Fruit fly (Drosophila melanogaster) whole organism, embryonic: ENCODE results near the gene Unc50.

Experiments used
- Awh ChIP-seq: fragments of 200-800 bp; sonication (Bioruptor generic); IDR thresholded peaks from 2 replicates; pipeline ENCODE4, ENCODE4 v1.3.6; 2022; ENCODE audit warnings: missing biosample characterization, missing genetic modification characterization
- Blimp-1 ChIP-seq: fragments of 200-800 bp; sonication (Bioruptor generic); optimal IDR thresholded peaks from 3 replicates; lab custom pipeline; 2018; ENCODE audit warnings: missing biosample characterization, missing genetic modification characterization, mild to moderate bottlenecking, moderate library complexity, missing genetic modification reagents
- C15 ChIP-seq: fragments of 200-800 bp; sonication (Bioruptor generic); IDR thresholded peaks from 3 replicates; pipeline ENCODE4 v1.3.6; 2022; ENCODE audit warnings: missing biosample characterization, missing genetic modification characterization
- CG10209 ChIP-seq: fragments of 200-800 bp; sonication (Bioruptor generic); optimal IDR thresholded peaks from 3 replicates; lab custom pipeline; 2017; ENCODE audit warnings: missing biosample characterization, mild to moderate bottlenecking, missing genetic modification characterization, missing genetic modification reagents
- CG11456 ChIP-seq: fragments of 200-800 bp; sonication (Bioruptor generic); IDR thresholded peaks from 3 replicates; pipeline ENCODE4 v1.3.6; 2022; ENCODE audit warnings: missing biosample characterization, missing genetic modification characterization
- CG12942 ChIP-seq: fragments of 200-800 bp; sonication (Bioruptor generic); optimal IDR thresholded peaks from 3 replicates; lab custom pipeline; 2016; ENCODE audit warnings: missing biosample characterization, missing genetic modification characterization
- CG13775 ChIP-seq: fragments of 200-800 bp; sonication (Bioruptor generic); optimal IDR thresholded peaks from 3 replicates; lab custom pipeline; 2017; ENCODE audit warnings: missing biosample characterization, mild to moderate bottlenecking, missing genetic modification characterization
- CG18476 ChIP-seq: fragments of 200-800 bp; sonication (Bioruptor generic); optimal IDR thresholded peaks from 2 replicates; lab custom pipeline; 2016; ENCODE audit warnings: missing biosample characterization, mild to moderate bottlenecking, missing genetic modification characterization
- CG42726 ChIP-seq: fragments of 200-800 bp; sonication (Bioruptor generic); IDR thresholded peaks from 2 replicates; pipeline ENCODE4 v1.3.6; 2022; ENCODE audit warnings: missing biosample characterization, missing genetic modification characterization; ENCODE audit not compliant: partially characterized antibody
- CG43689 ChIP-seq: fragments of 200-800 bp; sonication (Bioruptor generic); IDR thresholded peaks from 2 replicates; pipeline ENCODE4 v1.3.6; 2022; ENCODE audit warnings: missing biosample characterization, missing genetic modification characterization
- CG4404 ChIP-seq: fragments of 200-800 bp; sonication (Bioruptor generic); IDR thresholded peaks from 2 replicates; pipeline ENCODE4 v1.3.6; 2022; ENCODE audit warnings: missing biosample characterization, missing genetic modification characterization
- CG9215 ChIP-seq: fragments of 200-800 bp; sonication (Bioruptor generic); IDR thresholded peaks from 2 replicates; pipeline ENCODE4 v1.3.6; 2022; ENCODE audit warnings: missing biosample characterization, missing genetic modification characterization
- CG9817 ChIP-seq: fragments of 200-800 bp; sonication (Bioruptor generic); optimal IDR thresholded peaks from 2 replicates; lab custom pipeline; 2018; ENCODE audit warnings: missing biosample characterization, mild to moderate bottlenecking, missing genetic modification characterization, moderate library complexity
- CG9876 ChIP-seq: fragments of 200-800 bp; sonication (Bioruptor generic); optimal IDR thresholded peaks from 2 replicates; lab custom pipeline; 2016; ENCODE audit warnings: missing biosample characterization, missing genetic modification characterization
- Deaf1 ChIP-seq: fragments of 200-800 bp; optimal IDR thresholded peaks from 3 replicates; lab custom pipeline; 2019; ENCODE audit warnings: missing biosample characterization, mild to moderate bottlenecking, missing genetic modification characterization, moderate library complexity
- Dek ChIP-seq: fragments of 200-800 bp; sonication (Bioruptor generic); optimal IDR thresholded peaks from 3 replicates; lab custom pipeline; 2019; ENCODE audit warnings: missing biosample characterization, mild to moderate bottlenecking, missing genetic modification characterization, moderate library complexity
- Doc3 ChIP-seq: fragments of 200-800 bp; sonication (Bioruptor generic); IDR thresholded peaks from 3 replicates; pipeline ENCODE4 v1.3.6; 2022; ENCODE audit warnings: missing biosample characterization, missing genetic modification characterization; ENCODE audit not compliant: partially characterized antibody
- Elba2 ChIP-seq: fragments of 200-800 bp; sonication (Bioruptor generic); optimal IDR thresholded peaks from 3 replicates; lab custom pipeline; 2016; ENCODE audit warnings: missing biosample characterization, missing genetic modification characterization
- Mrtf ChIP-seq: fragments of 200-800 bp; sonication (Bioruptor generic); IDR thresholded peaks from 3 replicates; pipeline ENCODE4 v1.3.6; 2022; ENCODE audit warnings: missing biosample characterization, missing genetic modification characterization
- Myb ChIP-seq: fragments of 200-800 bp; sonication (Bioruptor generic); optimal IDR thresholded peaks from 2 replicates; lab custom pipeline; 2016; ENCODE audit warnings: missing biosample characterization, missing genetic modification characterization
- Neu2 ChIP-seq: fragments of 200-800 bp; sonication (Bioruptor generic); optimal IDR thresholded peaks from 3 replicates; lab custom pipeline; 2016; ENCODE audit warnings: missing biosample characterization, missing genetic modification characterization, borderline replicate concordance
- Nf-YA ChIP-seq: fragments of 200-800 bp; sonication (Bioruptor generic); IDR thresholded peaks from 2 replicates; pipeline ENCODE4 v1.3.6; 2022; ENCODE audit warnings: missing biosample characterization, missing genetic modification characterization
- PHDP ChIP-seq: fragments of 200-800 bp; sonication (Bioruptor generic); optimal IDR thresholded peaks from 3 replicates; lab custom pipeline; 2018; ENCODE audit warnings: missing biosample characterization, mild to moderate bottlenecking, missing genetic modification characterization, moderate library complexity
- Six4 ChIP-seq: fragments of 200-800 bp; sonication (Bioruptor generic); optimal IDR thresholded peaks from 2 replicates; lab custom pipeline; 2016; ENCODE audit warnings: missing biosample characterization, missing genetic modification characterization
- Sry-δ ChIP-seq: fragments of 200-800 bp; sonication (Bioruptor generic); optimal IDR thresholded peaks from 2 replicates; lab custom pipeline; 2016; ENCODE audit warnings: missing biosample characterization, missing genetic modification characterization
- Tbp ChIP-seq: fragments of >200 bp; optimal IDR thresholded peaks from 2 replicates; lab custom pipeline; 2018; ENCODE audit warnings: missing biosample characterization, missing genetic modification characterization
- ac ChIP-seq: fragments of 200-800 bp; sonication (Bioruptor generic); optimal IDR thresholded peaks from 3 replicates; lab custom pipeline; 2017; ENCODE audit warnings: missing biosample characterization, mild to moderate bottlenecking, missing genetic modification characterization
- aop ChIP-seq: fragments of 200-800 bp; sonication (Bioruptor generic); IDR thresholded peaks from 2 replicates; pipeline ENCODE4 v1.3.6; 2022; ENCODE audit warnings: missing biosample characterization, missing genetic modification characterization
- ash1 ChIP-seq: fragments of 200-800 bp; sonication (Bioruptor generic); optimal IDR thresholded peaks from 2 replicates; lab custom pipeline; 2018; ENCODE audit warnings: missing biosample characterization, mild to moderate bottlenecking, missing genetic modification characterization
- bcd ChIP-seq: fragments of 200-800 bp; sonication (Bioruptor generic); optimal IDR thresholded peaks from 2 replicates; lab custom pipeline; 2017; ENCODE audit warnings: missing biosample characterization, mild to moderate bottlenecking, missing genetic modification characterization
- cad ChIP-seq: fragments of >200 bp; optimal IDR thresholded peaks from 2 replicates; lab custom pipeline; 2017; ENCODE audit warnings: missing biosample characterization, missing genetic modification characterization
- fd102C ChIP-seq: fragments of 200-800 bp; sonication (Bioruptor generic); optimal IDR thresholded peaks from 2 replicates; lab custom pipeline; 2018; ENCODE audit warnings: missing biosample characterization, mild to moderate bottlenecking, missing genetic modification characterization, moderate library complexity
- fu2 ChIP-seq: fragments of 200-800 bp; sonication (Bioruptor generic); optimal IDR thresholded peaks from 2 replicates; lab custom pipeline; 2016; ENCODE audit warnings: missing biosample characterization, missing genetic modification characterization
- gem ChIP-seq: fragments of 200-800 bp; sonication (Bioruptor generic); optimal IDR thresholded peaks from 2 replicates; lab custom pipeline; 2019; ENCODE audit warnings: missing biosample characterization, mild to moderate bottlenecking, missing genetic modification characterization, moderate library complexity
- hb ChIP-seq: fragments of 200-800 bp; sonication (Bioruptor generic); IDR thresholded peaks from 3 replicates; pipeline ENCODE4 v1.3.6; 2022; ENCODE audit warnings: missing biosample characterization, missing genetic modification characterization; ENCODE audit not compliant: partially characterized antibody
- hbn ChIP-seq: fragments of 200-800 bp; sonication (Bioruptor generic); IDR thresholded peaks from 2 replicates; pipeline ENCODE4 v1.3.6; 2022; ENCODE audit warnings: missing biosample characterization, missing genetic modification characterization; ENCODE audit not compliant: partially characterized antibody
- hkb ChIP-seq, 2 experiments: fragments of 200-800 bp in 1 of 2; fragments of >200 bp in 1 of 2; sonication (Bioruptor generic) in 1 of 2; IDR thresholded peaks in 1 of 2; optimal IDR thresholded peaks in 1 of 2; 2 replicates each; pipeline versions ENCODE4 v1.3.6 to Lab custom; 2017 to 2022; ENCODE audit warnings: missing biosample characterization in 1 of 2, missing genetic modification characterization in 1 of 2
- kay ChIP-seq: fragments of 200-800 bp; sonication (Bioruptor generic); optimal IDR thresholded peaks from 2 replicates; lab custom pipeline; 2016; ENCODE audit warnings: missing biosample characterization, missing genetic modification characterization
- nerfin-1 ChIP-seq: fragments of 200-800 bp; sonication (Bioruptor generic); optimal IDR thresholded peaks from 3 replicates; lab custom pipeline; 2019; ENCODE audit warnings: missing biosample characterization, mild to moderate bottlenecking, missing genetic modification characterization, moderate library complexity
- prd ChIP-seq, 3 experiments: fragments of >200 bp in 2 of 3; fragments of 200-800 bp in 1 of 3; sonication (Bioruptor generic) in 1 of 3; optimal IDR thresholded peaks in 2 of 3; IDR thresholded peaks in 1 of 3; 2 replicates in 2 of 3; 3 replicates in 1 of 3; pipeline versions ENCODE4 v1.3.6 to Lab custom; 2017 to 2022; ENCODE audit warnings: missing biosample characterization in 1 of 3, missing genetic modification characterization in 1 of 3
- slou ChIP-seq: fragments of 200-800 bp; sonication (Bioruptor generic); optimal IDR thresholded peaks from 3 replicates; lab custom pipeline; 2016; ENCODE audit warnings: missing biosample characterization, missing genetic modification characterization
- sna ChIP-seq: fragments of 200-800 bp; sonication (Bioruptor generic); IDR thresholded peaks from 2 replicates; pipeline ENCODE4 v1.3.6; 2022; ENCODE audit warnings: missing biosample characterization, missing genetic modification characterization; ENCODE audit not compliant: partially characterized antibody
- stc ChIP-seq: fragments of 200-800 bp; sonication (Bioruptor generic); IDR thresholded peaks from 2 replicates; pipeline ENCODE4 v1.3.6; 2022; ENCODE audit warnings: missing biosample characterization, missing genetic modification characterization
- stwl ChIP-seq: fragments of 200-800 bp; sonication (Bioruptor generic); optimal IDR thresholded peaks from 3 replicates; lab custom pipeline; 2018; ENCODE audit warnings: missing biosample characterization, mild to moderate bottlenecking, missing genetic modification characterization, moderate library complexity
- sug ChIP-seq: fragments of 200-800 bp; optimal IDR thresholded peaks from 2 replicates; lab custom pipeline; 2019; ENCODE audit warnings: missing biosample characterization, mild to moderate bottlenecking, missing genetic modification characterization, moderate library complexity
- trem ChIP-seq: fragments of 200-800 bp; optimal IDR thresholded peaks from 3 replicates; lab custom pipeline; 2019; ENCODE audit warnings: missing biosample characterization, mild to moderate bottlenecking, missing genetic modification characterization, moderate library complexity
- yki ChIP-seq: fragments of >200 bp; optimal IDR thresholded peaks from 3 replicates; lab custom pipeline; 2018
- zfh2 ChIP-seq: fragments of 200-800 bp; sonication (Bioruptor generic); optimal IDR thresholded peaks from 2 replicates; lab custom pipeline; 2016; ENCODE audit warnings: missing biosample characterization, missing genetic modification characterization

Unc50 gene

DNA sequence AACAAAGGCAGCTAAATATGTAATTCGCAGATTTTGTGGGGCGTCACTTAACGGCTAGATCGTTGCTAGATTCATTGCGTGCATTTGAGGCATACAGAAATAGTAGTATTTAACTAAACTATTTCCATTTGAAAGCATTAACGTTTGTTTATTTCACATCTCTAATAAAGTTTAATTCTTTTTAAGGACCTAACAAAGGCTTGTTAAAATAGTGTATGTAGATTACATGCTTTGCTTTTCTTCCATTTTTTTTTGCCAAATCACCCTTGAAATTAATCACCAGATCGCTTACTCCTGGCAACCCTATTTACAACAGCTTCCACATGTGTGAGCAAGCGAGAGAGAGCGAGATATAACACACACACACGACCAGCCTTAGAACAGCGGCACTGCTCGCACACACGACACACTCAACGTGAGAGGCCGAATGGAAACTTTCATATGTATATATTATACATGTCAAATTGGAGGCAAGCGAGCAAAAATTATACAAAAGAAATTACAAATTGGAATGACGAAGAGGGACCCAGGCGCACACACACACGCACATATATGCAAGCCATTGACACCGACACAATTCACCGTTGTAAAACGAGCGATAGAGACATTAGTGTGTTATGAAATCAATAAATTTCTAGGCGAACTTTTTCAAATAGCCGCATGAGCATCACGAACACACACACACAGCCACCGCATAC lies 17.1 kb downstream of the Unc50 start (continued):
- TF ChIP-seq Doc3 (GFP tag; lab: Robert Waterston, UW) (no peak), fu2 (GFP tag; lab: Kevin White, UChicago) (peak; percentile 29), CG42726 (GFP tag; lab: Robert Waterston, UW) (no peak), bcd (GFP tag; lab: Kevin White, UChicago) (peak; percentile 47), CG9215 (peak; percentile 33; the same call in 1 of the 2 replicates), kay (GFP tag; lab: Kevin White, UChicago) (peak; percentile 66), sug (tag; lab: Kevin White, UChicago) (peak; percentile 59), stc (GFP tag; lab: Robert Waterston, UW) (peak; percentile 66), sna (no peak), hb (no peak), CG10209 (GFP tag; lab: Kevin White, UChicago) (peak; percentile 53), aop (GFP tag; lab: Robert Waterston, UW) (no peak), slou (GFP tag; lab: Kevin White, UChicago) (peak; percentile 32), Blimp-1 (GFP tag; lab: Kevin White, UChicago) (peak; percentile 45), Tbp (no peak), nerfin-1 (peak; percentile 62), zfh2 (GFP tag; lab: Kevin White, UChicago) (peak; percentile 33), CG13775 (GFP tag; lab: Kevin White, UChicago) (peak; percentile 50), yki (lab: Kevin White, UChicago) (no peak), Myb (GFP tag; lab: Kevin White, UChicago) (peak; percentile 18), gem (tag; lab: Kevin White, UChicago) (peak; percentile 71), hkb (optimal IDR thresholded peaks at IDR 0.05; lab: Kevin White, UChicago) (no peak), hkb (GFP tag; IDR thresholded peaks at IDR 0.05; lab: Robert Waterston, UW) (peak; percentile 40; the same call in 1 of the 2 replicates), stwl (tag; lab: Kevin White, UChicago) (peak; percentile 34), ac (GFP tag; lab: Kevin White, UChicago) (no peak), Nf-YA (peak; percentile 40; the same call in 1 of the 2 replicates), CG9876 (GFP tag; lab: Kevin White, UChicago) (no peak), prd (optimal IDR thresholded peaks at IDR 0.05; lab: Kevin White, UChicago) (no peak), prd (GFP tag; IDR thresholded peaks at IDR 0.05; lab: Robert Waterston, UW) (peak; percentile 52; the same call in 2 of the 3 replicates), Dek (peak; percentile 63), C15 (no peak), Mrtf (no peak), Six4 (GFP tag; lab: Kevin White, UChicago) (peak; percentile 32), ash1 (GFP tag; lab: Kevin White, UChicago) (peak; percentile 17), Neu2 (GFP tag; lab: Kevin White, UChicago) (no peak), Elba2 (GFP tag; lab: Kevin White, UChicago) (peak; percentile 78), hbn (GFP tag; lab: Robert Waterston, UW) (no peak), trem (tag; lab: Kevin White, UChicago) (no peak), CG12942 (GFP tag; lab: Kevin White, UChicago) (peak; percentile 22), CG9817 (tag; lab: Kevin White, UChicago) (peak; percentile 67), CG11456 (peak; percentile 4; the same call in 1 of the 3 replicates), Awh (GFP tag; lab: Robert Waterston, UW) (peak; percentile 47; the same call in 1 of the 2 replicates), Sry-δ (GFP tag; lab: Kevin White, UChicago) (peak; percentile 11), CG43689 (GFP tag; lab: Robert Waterston, UW) (no peak), fd102C (GFP tag; lab: Kevin White, UChicago) (no peak), Deaf1 (tag; lab: Kevin White, UChicago) (peak; percentile 76), CG18476 (GFP tag; lab: Kevin White, UChicago) (peak; percentile 13), cad (GFP tag; lab: Kevin White, UChicago) (no peak), PHDP (tag; lab: Kevin White, UChicago) (peak; percentile 62), CG4404 (no peak)
